Worm (Caenorhabditis elegans) whole organism, young adult: Measurements from ENCODE around the gene T20G5.13.

Experiments
- B0019.2 ChIP-seq: fragments of 200-800 bp; sonication (Bioruptor generic); conservative IDR thresholded peaks from 2 replicates; pipeline ENCODE4 v1.3.6; 2022; ENCODE audit warnings: missing genetic modification reagents, missing genetic modification characterization, missing compliant biosample characterization
- B0035.1 ChIP-seq: sonication (generic microtip); optimal IDR thresholded peaks from 2 replicates; lab custom pipeline; 2016; ENCODE audit warnings: missing genetic modification characterization, mild to moderate bottlenecking, missing compliant biosample characterization, missing genotype, missing genetic modification reagents
- B0261.1 ChIP-seq: sonication (generic microtip); optimal IDR thresholded peaks from 2 replicates; lab custom pipeline; 2016; ENCODE audit warnings: mild to moderate bottlenecking, missing genetic modification characterization, moderate library complexity, missing compliant biosample characterization
- C06A6.2 ChIP-seq: fragments of 200-800 bp; sonication (Bioruptor generic); conservative IDR thresholded peaks from 2 replicates; pipeline ENCODE4 v1.3.6; 2022; ENCODE audit warnings: missing genetic modification characterization, missing compliant biosample characterization
- F39B2.1 ChIP-seq: fragments of 200-800 bp; sonication (Bioruptor generic); IDR thresholded peaks from 2 replicates; pipeline ENCODE4 v1.3.6; 2022; ENCODE audit warnings: missing genetic modification reagents, missing genetic modification characterization, missing compliant biosample characterization
- F52B5.7 ChIP-seq: sonication (generic microtip); optimal IDR thresholded peaks from 2 replicates; lab custom pipeline; 2016; ENCODE audit warnings: mild to moderate bottlenecking, missing genetic modification characterization, missing compliant biosample characterization
- K11D2.4 ChIP-seq: fragments of 200-800 bp; sonication (Bioruptor generic); IDR thresholded peaks from 2 replicates; pipeline ENCODE4 v1.3.6; 2022; ENCODE audit warnings: missing genetic modification reagents, missing genetic modification characterization, missing compliant biosample characterization
- Y53G8AR.9 ChIP-seq: fragments of 200-800 bp; sonication (Bioruptor generic); conservative IDR thresholded peaks from 2 replicates; pipeline ENCODE4 v1.3.6; 2022; ENCODE audit warnings: missing genetic modification reagents, missing genetic modification characterization, missing compliant biosample characterization
- Y56A3A.18 ChIP-seq: fragments of 200-800 bp; sonication (Bioruptor generic); IDR thresholded peaks from 2 replicates; pipeline ENCODE4 v1.3.6; 2022; ENCODE audit warnings: missing genetic modification reagents, missing genetic modification characterization, missing compliant biosample characterization
- Y95B8A.8 ChIP-seq: fragments of 200-800 bp; sonication (Bioruptor generic); IDR thresholded peaks from 2 replicates; pipeline ENCODE4 v1.3.6; 2022; ENCODE audit warnings: missing genetic modification reagents, missing genetic modification characterization, missing compliant biosample characterization
- ZK185.1 ChIP-seq: sonication (generic microtip); optimal IDR thresholded peaks from 2 replicates; lab custom pipeline; 2016; ENCODE audit warnings: mild to moderate bottlenecking, missing genetic modification characterization, missing compliant biosample characterization; ENCODE audit not compliant: poor library complexity, severe bottlenecking
- aptf-3 ChIP-seq: fragments of 200-800 bp; sonication (Bioruptor generic); IDR thresholded peaks from 2 replicates; pipeline ENCODE4 v1.3.6; 2022; ENCODE audit warnings: missing genetic modification characterization, missing compliant biosample characterization
- athp-1 ChIP-seq: sonication (generic microtip); optimal IDR thresholded peaks from 2 replicates; lab custom pipeline; 2017; ENCODE audit warnings: mild to moderate bottlenecking, missing genetic modification characterization, missing compliant biosample characterization
- attf-5 ChIP-seq: fragments of 200-800 bp; sonication (Bioruptor generic); optimal IDR thresholded peaks from 2 replicates; lab custom pipeline; 2018; ENCODE audit warnings: mild to moderate bottlenecking, missing genetic modification characterization, missing compliant biosample characterization
- attf-6 ChIP-seq: fragments of 200-800 bp; sonication (Bioruptor generic); IDR thresholded peaks from 2 replicates; pipeline ENCODE4 v1.3.6; 2022; ENCODE audit warnings: missing genetic modification reagents, missing genetic modification characterization, missing compliant biosample characterization
- bed-1 ChIP-seq: fragments of 200-800 bp; sonication (Bioruptor generic); IDR thresholded peaks from 2 replicates; pipeline ENCODE4 v1.3.6; 2022; ENCODE audit warnings: missing genetic modification reagents, missing genetic modification characterization, missing compliant biosample characterization
- ceh-27 ChIP-seq: fragments of 200-800 bp; sonication (Bioruptor generic); optimal IDR thresholded peaks from 2 replicates; lab custom pipeline; 2018; ENCODE audit warnings: mild to moderate bottlenecking, missing genetic modification characterization, moderate library complexity, missing compliant biosample characterization
- ceh-40 ChIP-seq: fragments of 200-800 bp; sonication (Bioruptor generic); IDR thresholded peaks from 2 replicates; pipeline ENCODE4 v1.3.6; 2022; ENCODE audit warnings: missing genetic modification characterization, missing compliant biosample characterization
- ceh-79 ChIP-seq: sonication (generic microtip); optimal IDR thresholded peaks from 2 replicates; lab custom pipeline; 2017; ENCODE audit warnings: mild to moderate bottlenecking, missing genetic modification characterization, missing compliant biosample characterization
- dox-1 ChIP-seq: fragments of 200-800 bp; sonication (Bioruptor generic); IDR thresholded peaks from 2 replicates; pipeline ENCODE4 v1.3.6; 2022; ENCODE audit warnings: missing genetic modification reagents, missing genetic modification characterization, missing compliant biosample characterization
- ekl-4 ChIP-seq: fragments of 200-800 bp; sonication (Bioruptor generic); IDR thresholded peaks from 2 replicates; pipeline ENCODE4 v1.3.6; 2022; ENCODE audit warnings: missing genetic modification reagents, missing genetic modification characterization, missing compliant biosample characterization
- gei-17 ChIP-seq: fragments of 200-800 bp; sonication (Bioruptor generic); optimal IDR thresholded peaks from 2 replicates; lab custom pipeline; 2018; ENCODE audit warnings: mild to moderate bottlenecking, missing genetic modification characterization, missing compliant biosample characterization
- hmg-1.2 ChIP-seq: fragments of 200-800 bp; sonication (Bioruptor generic); IDR thresholded peaks from 2 replicates; pipeline ENCODE4 v1.3.6; 2022; ENCODE audit warnings: missing genetic modification reagents, missing genetic modification characterization, missing compliant biosample characterization
- hmg-20 ChIP-seq: fragments of 200-800 bp; sonication (Bioruptor generic); IDR thresholded peaks from 2 replicates; pipeline ENCODE4 v1.3.6; 2022; ENCODE audit warnings: missing genetic modification reagents, missing genetic modification characterization, missing compliant biosample characterization
- let-526 ChIP-seq: fragments of 200-800 bp; sonication (Bioruptor generic); IDR thresholded peaks from 2 replicates; pipeline ENCODE4 v1.3.6; 2022; ENCODE audit warnings: missing genetic modification reagents, missing genetic modification characterization, missing compliant biosample characterization
- lin-35 ChIP-seq, 3 experiments: fragments of 150-350 bp in 2 of 3; sonication (generic microtip) in 1 of 3; optimal IDR thresholded peaks; 2 replicates each; lab custom pipeline; 2014 to 2018; ENCODE audit warnings: missing biosample characterization in 3 of 3, missing genetic modification characterization in 3 of 3, missing genetic modification reagents in 3 of 3
- lin-40 ChIP-seq: sonication (generic microtip); optimal IDR thresholded peaks from 2 replicates; lab custom pipeline; 2016; ENCODE audit warnings: missing genetic modification characterization, mild to moderate bottlenecking, missing compliant biosample characterization, missing genotype, missing genetic modification reagents
- lsl-1 ChIP-seq: fragments of 200-800 bp; sonication (Bioruptor generic); optimal IDR thresholded peaks from 2 replicates; lab custom pipeline; 2018; ENCODE audit warnings: mild to moderate bottlenecking, missing genetic modification characterization, moderate library complexity, missing compliant biosample characterization
- lsy-27 ChIP-seq: sonication (generic microtip); optimal IDR thresholded peaks from 2 replicates; lab custom pipeline; 2017; ENCODE audit warnings: missing genetic modification characterization, mild to moderate bottlenecking, missing compliant biosample characterization, antibody characterized with exemption, missing genotype, borderline replicate concordance; ENCODE audit not compliant: insufficient read depth
- madf-10 ChIP-seq: sonication (generic microtip); optimal IDR thresholded peaks from 2 replicates; lab custom pipeline; 2016; ENCODE audit warnings: mild to moderate bottlenecking, missing genetic modification characterization, missing compliant biosample characterization
- madf-3 ChIP-seq: fragments of 200-800 bp; sonication (Bioruptor generic); IDR thresholded peaks from 2 replicates; pipeline ENCODE4 v1.3.6; 2022; ENCODE audit warnings: missing genetic modification reagents, missing genetic modification characterization, missing compliant biosample characterization
- madf-6 ChIP-seq: fragments of 200-800 bp; sonication (Bioruptor generic); IDR thresholded peaks from 2 replicates; pipeline ENCODE4 v1.3.6; 2022; ENCODE audit warnings: missing genetic modification reagents, missing genetic modification characterization, missing compliant biosample characterization
- mel-28 ChIP-seq: sonication (generic microtip); optimal IDR thresholded peaks from 2 replicates; lab custom pipeline; 2016; ENCODE audit warnings: borderline replicate concordance, mild to moderate bottlenecking, missing genetic modification characterization, missing compliant biosample characterization
- nfya-1 ChIP-seq: sonication (generic microtip); optimal IDR thresholded peaks from 2 replicates; lab custom pipeline; 2017; ENCODE audit warnings: antibody characterized with exemption, missing compliant biosample characterization, missing genetic modification characterization, borderline replicate concordance; ENCODE audit not compliant: insufficient read depth
- nhr-27 ChIP-seq: fragments of 200-800 bp; sonication (Bioruptor generic); optimal IDR thresholded peaks from 2 replicates; lab custom pipeline; 2018; ENCODE audit warnings: mild to moderate bottlenecking, missing genetic modification characterization, moderate library complexity, missing compliant biosample characterization
- nhr-90 ChIP-seq: sonication (generic microtip); optimal IDR thresholded peaks from 2 replicates; lab custom pipeline; 2016; ENCODE audit warnings: missing genotype, mild to moderate bottlenecking, missing genetic modification characterization, missing compliant biosample characterization
- pha-4 ChIP-seq: fragments of 150-350 bp; sonication (generic microtip); optimal IDR thresholded peaks from 2 replicates; lab custom pipeline; 2014; ENCODE audit warnings: missing biosample characterization, missing genetic modification reagents, missing genetic modification characterization
- somi-1 ChIP-seq: fragments of 200-800 bp; sonication (Bioruptor generic); optimal IDR thresholded peaks from 2 replicates; lab custom pipeline; 2018; ENCODE audit warnings: mild to moderate bottlenecking, missing genetic modification characterization, missing compliant biosample characterization
- tbx-9 ChIP-seq: sonication (generic microtip); optimal IDR thresholded peaks from 2 replicates; lab custom pipeline; 2016; ENCODE audit warnings: borderline replicate concordance, missing genetic modification characterization, inconsistent platforms, missing compliant biosample characterization
- xnd-1 ChIP-seq: sonication (generic microtip); optimal IDR thresholded peaks from 2 replicates; lab custom pipeline; 2016; ENCODE audit warnings: missing genotype, missing genetic modification reagents, missing genetic modification characterization, missing compliant biosample characterization
- zim-3 ChIP-seq: sonication (generic microtip); optimal IDR thresholded peaks from 2 replicates; lab custom pipeline; 2017; ENCODE audit warnings: mild to moderate bottlenecking, missing genetic modification characterization, moderate library complexity, missing compliant biosample characterization
- ztf-18 ChIP-seq: sonication (generic microtip); optimal IDR thresholded peaks from 2 replicates; lab custom pipeline; 2016; ENCODE audit warnings: missing genotype, mild to moderate bottlenecking, missing genetic modification characterization, missing compliant biosample characterization
- ztf-22 ChIP-seq: fragments of 200-800 bp; sonication (Bioruptor generic); optimal IDR thresholded peaks from 2 replicates; lab custom pipeline; 2018; ENCODE audit warnings: mild to moderate bottlenecking, missing genetic modification characterization, moderate library complexity, missing compliant biosample characterization
- ztf-25 ChIP-seq: fragments of 200-800 bp; sonication (Bioruptor generic); IDR thresholded peaks from 2 replicates; pipeline ENCODE4 v1.3.6; 2022; ENCODE audit warnings: missing genetic modification reagents, missing genetic modification characterization, missing compliant biosample characterization

Gene T20G5.13

DNA sequence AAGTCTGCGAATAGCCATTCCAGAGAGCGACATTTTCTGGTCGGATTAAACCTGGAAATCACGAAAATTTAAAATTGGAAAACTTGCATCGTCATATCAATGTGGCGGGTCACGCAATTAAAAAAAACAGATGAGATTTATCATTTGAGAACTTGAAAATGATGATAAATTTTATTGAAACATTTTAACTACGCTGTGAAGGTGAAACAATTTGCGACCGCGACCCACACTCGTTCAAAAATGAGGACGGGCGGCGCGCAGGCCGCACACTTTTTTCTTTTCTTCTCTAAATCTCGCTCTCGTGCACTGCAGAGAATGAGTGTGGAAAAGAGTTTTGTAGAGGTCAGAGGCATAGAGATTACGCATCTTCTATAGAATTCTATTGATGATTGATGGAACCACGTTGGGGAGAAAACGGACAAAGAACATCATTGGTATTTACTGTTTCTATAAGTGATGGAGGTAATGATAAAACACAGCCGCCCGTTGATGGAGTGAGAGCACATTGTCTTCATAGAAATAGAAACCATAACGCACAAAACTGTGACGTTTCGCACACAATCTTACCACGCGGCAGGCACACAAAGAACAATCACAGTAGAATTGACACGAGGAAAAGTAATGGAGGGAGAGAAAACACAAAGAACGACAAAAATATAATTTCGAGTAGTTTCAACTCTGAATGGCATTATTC lies 15.6 kb upstream of the T20G5.13 start, which contains the start of gene cts-1 (continued):
- TF ChIP-seq nhr-90 (tag; lab: Kevin White, UChicago) (peak; percentile 63), gei-17 (GFP tag; lab: Kevin White, UChicago) (no peak), F52B5.7 (no peak), ekl-4 (GFP tag; lab: Robert Waterston, UW) (no peak), dox-1 (GFP tag; lab: Robert Waterston, UW) (no peak), hmg-1.2 (GFP tag; lab: Robert Waterston, UW) (no peak), bed-1 (GFP tag; lab: Robert Waterston, UW) (no peak), lin-35 (GFP tag; optimal IDR thresholded peaks at IDR 0.05; lab: Kevin White, UChicago) (no peak), ceh-79 (tag; lab: Kevin White, UChicago) (peak; percentile 19), madf-3 (GFP tag; lab: Robert Waterston, UW) (no peak), nhr-27 (no peak), F39B2.1 (GFP tag; lab: Robert Waterston, UW) (no peak), attf-6 (GFP tag; lab: Robert Waterston, UW) (no peak), let-526 (no peak), ztf-18 (peak; percentile 54), attf-5 (GFP tag; lab: Kevin White, UChicago) (peak; percentile 92), zim-3 (tag; lab: Kevin White, UChicago) (no peak)
- TF ChIP-seq, all 124 proteins: peak for 30

ce11 chrIII:10215882-10216281 lies 14.7 kb upstream of the T20G5.13 start:
- TF ChIP-seq ceh-40 (GFP tag; lab: Robert Waterston, UW): no peak
- no peak for TF ChIP-seq lin-40 (tag; lab: Kevin White, UChicago)
- no peak for TF ChIP-seq ztf-25 (GFP tag; lab: Robert Waterston, UW)
- no peak for TF ChIP-seq Y56A3A.18 (GFP tag; lab: Robert Waterston, UW)
- no peak for TF ChIP-seq K11D2.4 (GFP tag; lab: Robert Waterston, UW)
- TF ChIP-seq hmg-20: no peak
- no peak for TF ChIP-seq tbx-9 (tag; lab: Kevin White, UChicago)
- TF ChIP-seq aptf-3: no peak
- no peak for TF ChIP-seq xnd-1 (tag; lab: Kevin White, UChicago)
- TF ChIP-seq nfya-1 (tag; lab: Kevin White, UChicago): no peak
- TF ChIP-seq hmg-1.2 (GFP tag; lab: Robert Waterston, UW): no peak

ce11 chrIII:10214540-10214979 lies 13.4 kb upstream of the T20G5.13 start:
- TF ChIP-seq lsl-1 (GFP tag; lab: Kevin White, UChicago): peak; percentile 12
- 0 out of 2 replicates have a peak, but pooled peaks have one; percentile 55 for TF ChIP-seq K11D2.4 (GFP tag; lab: Robert Waterston, UW)
- TF ChIP-seq B0261.1: peak; percentile 11
- peak; percentile 16 for TF ChIP-seq ztf-18
- TF ChIP-seq let-526: peak; percentile 87
- no peak for TF ChIP-seq F39B2.1 (GFP tag; lab: Robert Waterston, UW)
- TF ChIP-seq ceh-27 (GFP tag; lab: Kevin White, UChicago): no peak
- peak; percentile 77 for TF ChIP-seq ztf-22 (GFP tag; lab: Kevin White, UChicago)
- TF ChIP-seq mel-28 (tag; lab: Kevin White, UChicago): peak; percentile 0
- TF ChIP-seq madf-10 (tag; lab: Kevin White, UChicago): peak; percentile 81
- TF ChIP-seq lsy-27: no peak
- TF ChIP-seq Y53G8AR.9 (GFP tag; lab: Robert Waterston, UW): peak; percentile 96
- TF ChIP-seq B0019.2 (GFP tag; lab: Robert Waterston, UW): no peak
- no peak for TF ChIP-seq pha-4 (tag; lab: Kevin White, UChicago)
- peak; percentile 79 for TF ChIP-seq Y95B8A.8 (GFP tag; lab: Robert Waterston, UW)
- peak; percentile 83 for TF ChIP-seq B0035.1 (tag; lab: Kevin White, UChicago)
- TF ChIP-seq ceh-79 (tag; lab: Kevin White, UChicago): peak; percentile 44
- TF ChIP-seq madf-6 (GFP tag; lab: Robert Waterston, UW): peak; percentile 68
- TF ChIP-seq C06A6.2: peak; percentile 58; the same call in 1 of the 2 replicates
- peak; percentile 86 for TF ChIP-seq ZK185.1 (tag; lab: Kevin White, UChicago)
- TF ChIP-seq somi-1: peak; percentile 73
- peak; percentile 92 for TF ChIP-seq athp-1 (tag; lab: Kevin White, UChicago)
